Fruit fly (Drosophila melanogaster): Measurements from ENCODE around the gene Atg8a.

Atg8a gene

DNA sequence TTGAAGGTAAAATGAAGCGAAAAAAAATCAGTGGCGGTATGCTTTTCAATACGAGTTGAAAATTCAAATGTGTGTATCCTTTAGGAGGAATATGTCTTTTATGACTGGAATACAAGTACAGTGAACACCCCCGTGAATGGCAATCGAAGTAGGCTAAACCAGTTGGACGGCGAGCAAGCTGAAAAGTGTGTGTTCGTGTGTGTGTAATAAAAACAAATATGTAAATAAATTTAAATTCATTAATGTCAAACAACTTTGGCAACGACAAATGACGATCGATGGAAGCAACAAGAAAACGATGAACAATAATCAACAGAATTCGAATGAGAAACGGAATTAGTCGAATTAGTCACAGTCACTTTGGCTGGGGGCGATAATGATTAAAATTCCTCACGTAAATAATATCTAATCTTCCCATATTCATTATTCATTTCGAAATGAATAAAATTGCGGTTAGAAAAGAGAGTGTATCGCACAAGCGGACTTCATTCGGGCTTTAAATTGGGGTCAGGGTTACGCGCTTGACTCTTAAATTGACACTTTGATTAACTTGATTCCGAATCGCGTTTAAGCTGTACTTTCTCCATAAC is 41.9 kb downstream of the Atg8a start:
- peak; percentile 64 for TF ChIP-seq kay (GFP tag; ENCODE audit: borderline replicate concordance)
- no peak for TF ChIP-seq CG33017 (tag; optimal IDR thresholded peaks at IDR 0.05)

DNA sequence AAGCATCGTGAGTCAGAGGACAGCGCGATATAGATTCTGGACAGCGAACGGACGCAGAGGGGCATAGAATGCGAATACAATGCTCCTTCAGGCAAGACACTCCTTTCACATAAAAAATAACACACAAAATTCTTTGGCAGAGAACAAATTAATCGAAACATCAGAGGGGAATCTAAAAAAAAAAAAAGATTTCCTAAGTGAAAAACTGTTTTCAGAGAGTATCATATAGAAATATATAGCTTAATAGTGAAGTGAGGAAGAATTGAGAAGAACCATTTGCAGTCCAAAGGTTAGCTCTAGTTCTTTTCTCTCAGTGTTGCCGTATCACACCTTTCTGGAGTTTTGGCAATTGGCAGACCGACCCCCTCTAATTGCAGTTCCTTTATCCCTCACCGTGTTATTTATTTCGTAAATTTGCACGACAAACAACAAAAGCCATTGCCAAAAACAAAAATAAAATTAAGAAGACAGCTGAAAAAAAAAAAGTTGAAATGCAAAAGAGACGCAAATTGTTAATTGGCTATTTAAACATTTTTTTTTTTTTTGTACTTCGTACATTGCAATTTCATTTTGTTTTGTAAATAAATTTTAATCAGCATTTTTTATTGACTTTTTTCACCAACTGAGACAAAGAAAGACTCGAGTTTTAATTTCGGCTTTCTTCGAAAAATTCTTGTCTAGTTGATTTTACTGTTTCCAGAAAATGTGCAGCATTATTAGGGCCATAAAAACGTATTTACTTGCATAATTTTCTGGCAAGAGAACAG is 44.5 kb downstream of the Atg8a start:
- TF ChIP-seq ovo (GFP tag; optimal IDR thresholded peaks at IDR 0.05): no peak
- TF ChIP-seq cic (GFP tag; optimal IDR thresholded peaks at IDR 0.05): no peak
- TF ChIP-seq tj (GFP tag; optimal IDR thresholded peaks at IDR 0.05): peak; percentile 71
- TF ChIP-seq CG5204 (GFP tag; optimal IDR thresholded peaks at IDR 0.05): no peak

DNA sequence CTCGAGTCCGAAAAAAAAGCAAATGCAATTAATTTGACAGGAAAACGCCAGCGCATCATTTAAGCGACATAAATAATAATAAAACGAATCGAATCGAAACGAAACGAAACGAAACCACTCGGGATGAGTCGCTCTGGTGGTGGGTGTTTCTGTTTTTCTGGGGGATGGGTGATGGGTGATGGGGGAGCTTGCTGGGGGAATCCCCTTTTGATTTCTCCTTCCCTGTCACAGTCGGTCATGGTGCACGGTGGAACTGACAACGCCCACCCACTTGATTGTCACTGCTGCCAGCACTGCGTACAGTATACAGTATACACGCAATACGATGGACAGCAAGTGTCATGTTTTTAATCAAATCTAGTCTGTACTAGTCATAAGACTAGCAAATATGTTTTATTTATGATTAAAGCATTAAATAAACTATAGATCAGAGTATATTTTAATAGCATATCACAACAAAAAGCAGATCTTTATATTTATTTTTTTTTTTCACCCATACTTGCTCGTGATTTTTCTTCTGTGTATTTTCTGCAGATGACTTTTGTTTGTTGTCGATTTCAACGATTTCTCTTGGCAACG is 46.1 kb downstream of the Atg8a start:
- peak; percentile 42 for TF ChIP-seq tj (GFP tag; optimal IDR thresholded peaks at IDR 0.05)
- TF ChIP-seq CG1620 (GFP tag; optimal IDR thresholded peaks at IDR 0.05): no peak
- no peak for TF ChIP-seq pad (GFP tag; optimal IDR thresholded peaks at IDR 0.05)
- TF ChIP-seq CG7045 (GFP tag; optimal IDR thresholded peaks at IDR 0.05): no peak
- TF ChIP-seq kay (GFP tag; ENCODE audit: borderline replicate concordance): peak; percentile 20

DNA sequence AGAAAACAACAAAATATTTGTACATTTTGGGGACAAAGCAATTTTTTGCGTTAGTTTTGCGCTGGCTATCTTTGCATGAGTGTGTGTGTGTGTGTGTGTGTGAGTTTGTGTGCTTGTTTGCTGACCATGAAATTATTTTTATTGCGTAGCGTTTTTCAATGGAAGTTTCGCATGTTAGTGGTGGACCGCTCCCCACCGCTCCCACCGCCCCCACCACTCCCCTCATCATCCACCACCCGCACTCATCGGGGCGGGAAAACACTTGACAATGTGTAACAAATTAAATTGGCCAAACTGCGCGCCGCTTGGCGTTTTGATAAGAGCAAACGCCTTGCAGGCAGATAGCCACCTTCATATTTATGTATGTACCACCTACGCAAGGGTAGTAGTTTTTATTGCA is 48.9 kb downstream of the Atg8a start:
- peak; percentile 0 for TF ChIP-seq pad (GFP tag; optimal IDR thresholded peaks at IDR 0.05)
- no peak for TF ChIP-seq kay (GFP tag; ENCODE audit: borderline replicate concordance)
- TF ChIP-seq CG11617 (GFP tag; optimal IDR thresholded peaks at IDR 0.05): no peak
- TF ChIP-seq CG14711 (tag; optimal IDR thresholded peaks at IDR 0.05): no peak
- no peak for TF ChIP-seq Clk (GFP tag; optimal IDR thresholded peaks at IDR 0.05)
- TF ChIP-seq CG12768 (GFP tag; optimal IDR thresholded peaks at IDR 0.05): no peak
- no peak for TF ChIP-seq CG33017 (tag; optimal IDR thresholded peaks at IDR 0.05)
- no peak for TF ChIP-seq ovo (GFP tag; optimal IDR thresholded peaks at IDR 0.05)
- TF ChIP-seq cnc (optimal IDR thresholded peaks at IDR 0.05): no peak
- TF ChIP-seq CG7101 (tag; optimal IDR thresholded peaks at IDR 0.05): no peak
- TF ChIP-seq Hr96 (GFP tag; optimal IDR thresholded peaks at IDR 0.05): no peak
- TF ChIP-seq Crg-1 (GFP tag; optimal IDR thresholded peaks at IDR 0.05): no peak
- TF ChIP-seq CG5204 (GFP tag; optimal IDR thresholded peaks at IDR 0.05): no peak
- TF ChIP-seq tj (GFP tag; optimal IDR thresholded peaks at IDR 0.05): peak; percentile 57
- TF ChIP-seq CG1620 (GFP tag; optimal IDR thresholded peaks at IDR 0.05): no peak
- peak; percentile 90 for TF ChIP-seq cic (GFP tag; optimal IDR thresholded peaks at IDR 0.05)

DNA sequence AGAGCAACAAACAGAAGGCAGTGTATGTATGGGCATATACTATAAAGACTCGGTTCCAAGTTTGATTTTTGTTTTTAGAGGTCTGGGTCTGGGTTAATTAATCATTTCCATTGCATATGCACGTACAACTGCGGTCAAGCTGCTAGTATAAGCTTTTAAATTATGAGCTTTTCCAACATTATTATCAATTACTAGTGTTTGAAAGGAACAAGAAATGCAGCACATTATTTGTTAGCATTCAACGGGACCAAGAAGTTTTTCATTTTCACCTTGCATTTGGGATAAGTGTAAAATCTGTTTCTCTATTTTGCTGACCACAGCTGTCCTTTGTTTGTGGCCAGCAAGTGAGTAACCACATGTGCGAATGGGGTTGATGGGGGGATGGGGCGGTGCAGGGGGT is 50.3 kb downstream of the Atg8a start:
- TF ChIP-seq bab1 (GFP tag; optimal IDR thresholded peaks at IDR 0.05): peak; percentile 68
- TF ChIP-seq CG7101 (tag; optimal IDR thresholded peaks at IDR 0.05): peak; percentile 65
- TF ChIP-seq tj (GFP tag; optimal IDR thresholded peaks at IDR 0.05): peak; percentile 36
- TF ChIP-seq CG11617 (GFP tag; optimal IDR thresholded peaks at IDR 0.05): peak; percentile 17
- no peak for TF ChIP-seq ovo (GFP tag; optimal IDR thresholded peaks at IDR 0.05)
- peak; percentile 1 for TF ChIP-seq CG7045 (GFP tag; optimal IDR thresholded peaks at IDR 0.05)
- TF ChIP-seq CG12768 (GFP tag; optimal IDR thresholded peaks at IDR 0.05): no peak
- peak; percentile 45 for TF ChIP-seq CG33017 (tag; optimal IDR thresholded peaks at IDR 0.05)
- TF ChIP-seq CG14711 (tag; optimal IDR thresholded peaks at IDR 0.05): peak; percentile 62
